Worm (Caenorhabditis elegans): Measurements from ENCODE around the gene rars-1.

rars-1 gene

ce11 chrIII:4948631-4949030, 31.7 kb upstream of the rars-1 start:
- no peak for TF ChIP-seq alr-1 (tag; optimal IDR thresholded peaks at IDR 0.05)
- TF ChIP-seq ztf-11 (tag; optimal IDR thresholded peaks at IDR 0.05): no peak
- TF ChIP-seq nhr-10 (tag; optimal IDR thresholded peaks at IDR 0.05): no peak
- TF ChIP-seq crh-2 (tag; optimal IDR thresholded peaks at IDR 0.05): no peak
- no peak for TF ChIP-seq ztf-4 (tag; optimal IDR thresholded peaks at IDR 0.05)
- no peak for TF ChIP-seq nhr-129 (tag; optimal IDR thresholded peaks at IDR 0.05)
- TF ChIP-seq blmp-1 (tag; optimal IDR thresholded peaks at IDR 0.05; ENCODE audit: insufficient read depth): no peak
- no peak for TF ChIP-seq lin-11 (tag; optimal IDR thresholded peaks at IDR 0.05)
- no peak for TF ChIP-seq mdl-1 (tag; optimal IDR thresholded peaks at IDR 0.05)
- TF ChIP-seq zag-1 (tag; optimal IDR thresholded peaks at IDR 0.05): no peak
- no peak for TF ChIP-seq sma-3 (GFP tag; optimal IDR thresholded peaks at IDR 0.05)

ce11 chrIII:4947352-4947751, 30.4 kb upstream of the rars-1 start:
- TF ChIP-seq lin-11 (tag; optimal IDR thresholded peaks at IDR 0.05): peak; percentile 27
- TF ChIP-seq nhr-6 (tag; optimal IDR thresholded peaks at IDR 0.05): no peak
- TF ChIP-seq fos-1 (tag; optimal IDR thresholded peaks at IDR 0.05): no peak
- peak; percentile 29 for TF ChIP-seq F13H6.1 (tag; optimal IDR thresholded peaks at IDR 0.05)
- peak; percentile 6 for TF ChIP-seq unc-55 (GFP tag; optimal IDR thresholded peaks at IDR 0.05)
- no peak for TF ChIP-seq nhr-237 (tag; optimal IDR thresholded peaks at IDR 0.05)
- TF ChIP-seq lin-39 (tag; optimal IDR thresholded peaks at IDR 0.05): peak; percentile 35

ce11 chrIII:4944213-4944612, 27.2 kb upstream of the rars-1 start, which contains the start of gene ntl-9:
Gene ntl-9 (plus strand): TSS chrIII:4944513.
- TF ChIP-seq peb-1 (tag; optimal IDR thresholded peaks at IDR 0.05) (no peak), gmeb-1 (tag; optimal IDR thresholded peaks at IDR 0.05) (no peak)

ce11 chrIII:4939267-4939666, 22.3 kb upstream of the rars-1 start, which contains the start of gene rpb-2:
Gene rpb-2 (plus strand): TSS chrIII:4939567.
- TF ChIP-seq gmeb-1 (tag; optimal IDR thresholded peaks at IDR 0.05) (no peak), C34F6.9 (tag; optimal IDR thresholded peaks at IDR 0.05) (no peak), elt-1 (tag; optimal IDR thresholded peaks at IDR 0.05) (no peak), ceh-16 (tag; optimal IDR thresholded peaks at IDR 0.05) (no peak), mdl-1 (tag; optimal IDR thresholded peaks at IDR 0.05) (no peak), lin-39 (tag; optimal IDR thresholded peaks at IDR 0.05) (no peak), nhr-23 (tag; optimal IDR thresholded peaks at IDR 0.05) (no peak), ztf-1 (GFP tag; conservative IDR thresholded peaks at IDR 0.05) (no peak), nhr-21 (tag; optimal IDR thresholded peaks at IDR 0.05) (no peak), crh-2 (tag; optimal IDR thresholded peaks at IDR 0.05) (no peak), skn-1 (tag; optimal IDR thresholded peaks at IDR 0.05) (no peak), nhr-77 (tag; optimal IDR thresholded peaks at IDR 0.05) (no peak), mab-5 (tag; optimal IDR thresholded peaks at IDR 0.05) (no peak), ama-1 (optimal IDR thresholded peaks at IDR 0.05) (no peak), lin-11 (tag; optimal IDR thresholded peaks at IDR 0.05) (no peak), unc-55 (GFP tag; optimal IDR thresholded peaks at IDR 0.05) (no peak), egl-27 (tag; optimal IDR thresholded peaks at IDR 0.05) (no peak), F13H6.1 (tag; optimal IDR thresholded peaks at IDR 0.05) (no peak)

- TF ChIP-seq ceh-16 (tag; optimal IDR thresholded peaks at IDR 0.05) (no peak), aly-2 (tag; optimal IDR thresholded peaks at IDR 0.05) (no peak), nhr-129 (tag; optimal IDR thresholded peaks at IDR 0.05) (no peak), nhr-25 (tag; optimal IDR thresholded peaks at IDR 0.05) (no peak), gmeb-1 (tag; optimal IDR thresholded peaks at IDR 0.05) (no peak), elt-3 (tag; optimal IDR thresholded peaks at IDR 0.05) (no peak), ama-1 (optimal IDR thresholded peaks at IDR 0.05) (no peak)
Observed at ce11 chrIII:4937022-4937421, 20.0 kb upstream of the rars-1 start, which contains the start of gene fsn-1. Gene fsn-1 (plus strand): TSS chrIII:4937322.

- TF ChIP-seq C34F6.9 (tag; optimal IDR thresholded peaks at IDR 0.05) (peak; percentile 44), lsy-2 (tag; optimal IDR thresholded peaks at IDR 0.05) (peak in 1 of 2 experiments; percentile 53), zag-1 (tag; optimal IDR thresholded peaks at IDR 0.05) (no peak), gmeb-1 (tag; optimal IDR thresholded peaks at IDR 0.05) (peak; percentile 50), unc-55 (GFP tag; optimal IDR thresholded peaks at IDR 0.05) (peak; percentile 52), crh-2 (tag; optimal IDR thresholded peaks at IDR 0.05) (no peak)
Observed at ce11 chrIII:4934896-4935628, 18.1 kb upstream of the rars-1 start, which contains the start of gene mrps-18C. Gene mrps-18C (plus strand): TSS chrIII:4935578.

All from whole organism, L2 larva.